Worm (Caenorhabditis elegans) whole organism, L3 larva: ENCODE results near the gene F26D10.13.

ENCODE experiments used
- ZK546.5 ChIP-seq: sonication (generic microtip); optimal IDR thresholded peaks from 2 replicates; lab custom pipeline; 2017; ENCODE audit warnings: missing biosample characterization, missing genetic modification characterization
- aly-2 ChIP-seq: fragments of 150-350 bp; optimal IDR thresholded peaks from 2 replicates; lab custom pipeline; 2014; ENCODE audit warnings: missing biosample characterization, missing genetic modification characterization
- ama-1 ChIP-seq: fragments of 150-350 bp; optimal IDR thresholded peaks from 2 replicates; lab custom pipeline; 2018
- ceh-16 ChIP-seq: sonication (generic microtip); optimal IDR thresholded peaks from 2 replicates; lab custom pipeline; 2017; ENCODE audit warnings: missing biosample characterization, missing genetic modification characterization
- ceh-28 ChIP-seq: fragments of 150-350 bp; optimal IDR thresholded peaks from 2 replicates; lab custom pipeline; 2014; ENCODE audit warnings: missing biosample characterization, missing genetic modification reagents, missing genetic modification characterization
- daf-12 ChIP-seq: fragments of 150-350 bp; optimal IDR thresholded peaks from 2 replicates; lab custom pipeline; 2014; ENCODE audit warnings: missing biosample characterization, missing genetic modification reagents, missing genetic modification characterization
- egl-5 ChIP-seq: fragments of 150-350 bp; optimal IDR thresholded peaks from 2 replicates; lab custom pipeline; 2017; ENCODE audit warnings: missing biosample characterization, missing genetic modification reagents, missing genetic modification characterization, inconsistent platforms
- elt-1 ChIP-seq: fragments of 150-350 bp; optimal IDR thresholded peaks from 2 replicates; lab custom pipeline; 2014; ENCODE audit warnings: missing biosample characterization, missing genetic modification characterization
- eor-1 ChIP-seq, 2 experiments: fragments of 150-350 bp; optimal IDR thresholded peaks; 2 replicates each; lab custom pipeline; 2014 to 2018; ENCODE audit warnings: missing biosample characterization in 2 of 2, missing genetic modification characterization in 2 of 2
- fkh-10 ChIP-seq: sonication (generic microtip); optimal IDR thresholded peaks from 2 replicates; lab custom pipeline; 2017; ENCODE audit warnings: missing biosample characterization, missing genetic modification reagents, missing genetic modification characterization
- hmg-11 ChIP-seq: sonication (generic microtip); optimal IDR thresholded peaks from 2 replicates; lab custom pipeline; 2016; ENCODE audit warnings: missing genetic modification characterization, missing compliant biosample characterization
- jun-1 ChIP-seq: fragments of 150-350 bp; optimal IDR thresholded peaks from 2 replicates; lab custom pipeline; 2014; ENCODE audit warnings: missing biosample characterization, missing genetic modification reagents, missing genetic modification characterization
- lin-15B ChIP-seq: fragments of 150-350 bp; optimal IDR thresholded peaks from 2 replicates; lab custom pipeline; 2014; ENCODE audit warnings: missing biosample characterization, missing genetic modification characterization
- lin-39 ChIP-seq: fragments of 150-350 bp; optimal IDR thresholded peaks from 2 replicates; lab custom pipeline; 2018; ENCODE audit warnings: missing biosample characterization, missing genetic modification reagents, missing genetic modification characterization
- lsy-12 ChIP-seq: sonication (generic microtip); optimal IDR thresholded peaks from 2 replicates; lab custom pipeline; 2016; ENCODE audit warnings: mild to moderate bottlenecking, missing genetic modification characterization, missing compliant biosample characterization
- nfya-1 ChIP-seq: sonication (generic microtip); optimal IDR thresholded peaks from 2 replicates; lab custom pipeline; 2017; ENCODE audit warnings: missing genetic modification characterization, mild to moderate bottlenecking, missing compliant biosample characterization, antibody characterized with exemption, moderate library complexity; ENCODE audit not compliant: insufficient read depth
- nhr-11 ChIP-seq: fragments of 150-350 bp; optimal IDR thresholded peaks from 2 replicates; lab custom pipeline; 2014; ENCODE audit warnings: missing biosample characterization, missing genetic modification characterization
- nhr-23 ChIP-seq: fragments of 150-350 bp; optimal IDR thresholded peaks from 2 replicates; lab custom pipeline; 2014; ENCODE audit warnings: missing biosample characterization, missing genetic modification reagents, missing genetic modification characterization
- nhr-25 ChIP-seq: sonication (generic microtip); optimal IDR thresholded peaks from 2 replicates; lab custom pipeline; 2017; ENCODE audit warnings: missing biosample characterization, missing genetic modification characterization
- nhr-67 ChIP-seq: fragments of 150-350 bp; optimal IDR thresholded peaks from 2 replicates; lab custom pipeline; 2014; ENCODE audit warnings: missing biosample characterization, missing genetic modification characterization
- nhr-76 ChIP-seq: fragments of 150-350 bp; sonication (generic microtip); optimal IDR thresholded peaks from 5 replicates; lab custom pipeline; 2014; ENCODE audit warnings: missing biosample characterization, missing genetic modification characterization
- pha-4 ChIP-seq: fragments of 150-350 bp; optimal IDR thresholded peaks from 2 replicates; lab custom pipeline; 2014; ENCODE audit warnings: missing biosample characterization, missing genetic modification reagents, missing genetic modification characterization
- pqm-1 ChIP-seq: fragments of 150-350 bp; optimal IDR thresholded peaks from 2 replicates; lab custom pipeline; 2017; ENCODE audit warnings: missing biosample characterization, missing genetic modification characterization, inconsistent platforms
- sea-2 ChIP-seq: fragments of 150-350 bp; sonication (generic microtip); optimal IDR thresholded peaks from 4 replicates; lab custom pipeline; 2014; ENCODE audit warnings: missing biosample characterization, missing genetic modification reagents, missing genetic modification characterization
- snpc-4 ChIP-seq: fragments of 150-350 bp; optimal IDR thresholded peaks from 2 replicates; lab custom pipeline; 2014; ENCODE audit warnings: missing biosample characterization, missing genetic modification characterization
- unc-39 ChIP-seq: sonication (generic microtip); optimal IDR thresholded peaks from 4 replicates; lab custom pipeline; 2017; ENCODE audit warnings: missing biosample characterization, missing genetic modification characterization
- ztf-11 ChIP-seq: fragments of 150-350 bp; optimal IDR thresholded peaks from 2 replicates; lab custom pipeline; 2014; ENCODE audit warnings: missing biosample characterization, missing genetic modification characterization

The F26D10.13 gene

ce11 chrIV:17278363-17278762, 13.7 kb upstream of the F26D10.13 start (continued):
- peak; percentile 79 to 89 for TF ChIP-seq eor-1 (tag; optimal IDR thresholded peaks at IDR 0.05; lab: Kevin White, UChicago)
- TF ChIP-seq lin-15B, result peak; percentile 88
- peak; percentile 42 for TF ChIP-seq elt-1 (tag; lab: Kevin White, UChicago)
- peak; percentile 22 for TF ChIP-seq nhr-67 (tag; lab: Kevin White, UChicago)
- peak; percentile 37 for TF ChIP-seq sea-2
- TF ChIP-seq snpc-4 (tag; lab: Kevin White, UChicago), result peak; percentile 78
- peak; percentile 98 for TF ChIP-seq nhr-11 (tag; lab: Kevin White, UChicago)
- peak; percentile 92 for TF ChIP-seq pqm-1 (tag; lab: Kevin White, UChicago)
- peak; percentile 89 for TF ChIP-seq ceh-28 (tag; lab: Kevin White, UChicago)

ce11 chrIV:17277459-17278173, 13.0 kb upstream of the F26D10.13 start:
- TF ChIP-seq fkh-10 (GFP tag; lab: Kevin White, UChicago) (no peak), nhr-76 (tag; lab: Kevin White, UChicago) (no peak), ama-1 (peak; percentile 10), hmg-11 (tag; lab: Kevin White, UChicago) (no peak), ztf-11 (tag; lab: Kevin White, UChicago) (no peak), elt-1 (tag; lab: Kevin White, UChicago) (no peak)

ce11 chrIV:17276705-17277458, 12.3 kb upstream of the F26D10.13 start, which contains the start of gene clec-196:
clec-196 (plus strand) TSS chrIV:17276956.
- TF ChIP-seq nfya-1 (tag; lab: Kevin White, UChicago) (peak; percentile 52), hmg-11 (tag; lab: Kevin White, UChicago) (peak; percentile 19), snpc-4 (tag; lab: Kevin White, UChicago) (no peak), ama-1 (peak; percentile 14)

ce11 chrIV:17275281-17275680, 10.7 kb upstream of the F26D10.13 start, which contains the start of gene lhfp-4:
lhfp-4 (plus strand) TSS chrIV:17275581.
- TF ChIP-seq jun-1 (tag; lab: Kevin White, UChicago), result no peak
- no peak for TF ChIP-seq ama-1
- no peak for TF ChIP-seq ZK546.5 (tag; lab: Kevin White, UChicago)
- TF ChIP-seq nhr-23, result no peak
- no peak for TF ChIP-seq ceh-16 (tag; lab: Kevin White, UChicago)
- no peak for TF ChIP-seq lsy-12 (tag; lab: Kevin White, UChicago)
- TF ChIP-seq egl-5, result no peak
- TF ChIP-seq nhr-11 (tag; lab: Kevin White, UChicago), result no peak
- no peak for TF ChIP-seq ztf-11 (tag; lab: Kevin White, UChicago)
- no peak for TF ChIP-seq ceh-28 (tag; lab: Kevin White, UChicago)

- TF ChIP-seq aly-2 (tag; lab: Kevin White, UChicago) (no peak), daf-12 (no peak), nhr-25 (tag; lab: Kevin White, UChicago) (no peak), eor-1 (tag; optimal IDR thresholded peaks at IDR 0.05; lab: Kevin White, UChicago) (no peak), lsy-12 (tag; lab: Kevin White, UChicago) (no peak), elt-1 (tag; lab: Kevin White, UChicago) (no peak)
- TF ChIP-seq, all 47 proteins: peak for 0
Measured at ce11 chrIV:17273602-17274110, 9.0 kb upstream of the F26D10.13 start, which contains the start of gene gln-5. gln-5 (minus strand) TSS chrIV:17273652.

ce11 chrIV:17269702-17270101, 5.1 kb upstream of the F26D10.13 start:
- no peak for TF ChIP-seq unc-39 (tag; lab: Kevin White, UChicago)
- no peak for TF ChIP-seq nhr-23
- TF ChIP-seq nhr-25 (tag; lab: Kevin White, UChicago), result peak; percentile 25

ce11 chrIV:17269042-17269441, 4.4 kb upstream of the F26D10.13 start, which contains the start of gene atgp-1:
atgp-1 (plus strand) TSS chrIV:17269342.
- no peak for TF ChIP-seq pha-4 (tag; lab: Kevin White, UChicago)
- no peak for TF ChIP-seq lin-15B
- TF ChIP-seq pqm-1 (tag; lab: Kevin White, UChicago), result no peak
- no peak for TF ChIP-seq lin-39
- TF ChIP-seq jun-1 (tag; lab: Kevin White, UChicago), result no peak
